Fruit fly (Drosophila melanogaster) whole organism, pupa: ENCODE results near the gene CG31787.

ENCODE experiments used
- CG10348 ChIP-seq: fragments of 200-800 bp; sonication (Bioruptor generic); IDR thresholded peaks from 2 replicates; pipeline ENCODE4 v1.3.6; 2022; ENCODE audit warnings: missing biosample characterization, missing genetic modification characterization
- CG12605 ChIP-seq: fragments of 200-800 bp; sonication (Bioruptor generic); IDR thresholded peaks from 2 replicates; pipeline ENCODE4 v1.3.6; 2022; ENCODE audit warnings: missing biosample characterization, missing genetic modification characterization
- CG13204 ChIP-seq: fragments of 200-800 bp; sonication (Bioruptor generic); optimal IDR thresholded peaks from 2 replicates; lab custom pipeline; 2018; ENCODE audit warnings: missing biosample characterization, mild to moderate bottlenecking, missing genetic modification characterization, moderate library complexity
- CG14655 ChIP-seq: fragments of 200-800 bp; sonication (Bioruptor generic); optimal IDR thresholded peaks from 3 replicates; lab custom pipeline; 2017; ENCODE audit warnings: mild to moderate bottlenecking, missing biosample characterization, missing genetic modification reagents, missing genetic modification characterization
- CG15710 ChIP-seq: fragments of 200-800 bp; sonication (Bioruptor generic); optimal IDR thresholded peaks from 2 replicates; lab custom pipeline; 2018; ENCODE audit warnings: missing biosample characterization, mild to moderate bottlenecking, missing genetic modification characterization, moderate library complexity
- CG17806 ChIP-seq: fragments of 200-800 bp; sonication (Bioruptor generic); optimal IDR thresholded peaks from 2 replicates; lab custom pipeline; 2018; ENCODE audit warnings: missing biosample characterization, mild to moderate bottlenecking, missing genetic modification characterization, moderate library complexity
- CG32121 ChIP-seq: fragments of 200-800 bp; sonication (Bioruptor generic); IDR thresholded peaks from 2 replicates; pipeline ENCODE4 v1.3.6; 2022; ENCODE audit warnings: missing biosample characterization, missing genetic modification characterization
- CG34367 ChIP-seq: fragments of 200-800 bp; sonication (Bioruptor generic); optimal IDR thresholded peaks from 2 replicates; lab custom pipeline; 2018; ENCODE audit warnings: missing biosample characterization, mild to moderate bottlenecking, missing genetic modification characterization
- CG4496 ChIP-seq: fragments of 200-800 bp; sonication (Bioruptor generic); IDR thresholded peaks from 3 replicates; pipeline ENCODE4 v1.3.6; 2022; ENCODE audit warnings: missing biosample characterization, missing genetic modification characterization
- CG8159 ChIP-seq: fragments of 200-800 bp; sonication (Bioruptor generic); optimal IDR thresholded peaks from 3 replicates; lab custom pipeline; 2018; ENCODE audit warnings: missing biosample characterization, mild to moderate bottlenecking, missing genetic modification characterization, moderate library complexity
- CG8301 ChIP-seq: fragments of 200-800 bp; sonication (Bioruptor generic); optimal IDR thresholded peaks from 2 replicates; lab custom pipeline; 2018; ENCODE audit warnings: missing biosample characterization, mild to moderate bottlenecking, missing genetic modification characterization
- CG9948 ChIP-seq: fragments of 200-800 bp; sonication (Bioruptor generic); optimal IDR thresholded peaks from 2 replicates; lab custom pipeline; 2018; ENCODE audit warnings: missing biosample characterization, mild to moderate bottlenecking, missing genetic modification characterization, moderate library complexity
- D1 ChIP-seq: fragments of 200-800 bp; sonication (Bioruptor generic); optimal IDR thresholded peaks from 2 replicates; lab custom pipeline; 2018; ENCODE audit warnings: missing biosample characterization, mild to moderate bottlenecking, missing genetic modification characterization, moderate library complexity
- EcR ChIP-seq: fragments of 200-800 bp; sonication (Bioruptor generic); optimal IDR thresholded peaks from 3 replicates; lab custom pipeline; 2019; ENCODE audit warnings: missing biosample characterization, missing genetic modification characterization, mild to moderate bottlenecking, moderate library complexity, missing genetic modification reagents
- Ets98B ChIP-seq: fragments of 200-800 bp; sonication (Bioruptor generic); IDR thresholded peaks from 2 replicates; pipeline ENCODE4 v1.3.6; 2022; ENCODE audit warnings: missing biosample characterization, missing genetic modification characterization
- Pif1A ChIP-seq: fragments of 200-800 bp; sonication (Bioruptor generic); optimal IDR thresholded peaks from 3 replicates; lab custom pipeline; 2016; ENCODE audit warnings: missing biosample characterization, missing genetic modification characterization
- Pif1B ChIP-seq: fragments of 200-800 bp; sonication (Bioruptor generic); optimal IDR thresholded peaks from 3 replicates; lab custom pipeline; 2016; ENCODE audit warnings: missing biosample characterization, missing genetic modification characterization
- Snoo ChIP-seq: fragments of 200-800 bp; sonication (Bioruptor generic); optimal IDR thresholded peaks from 3 replicates; lab custom pipeline; 2017; ENCODE audit warnings: missing biosample characterization, mild to moderate bottlenecking, missing genetic modification characterization, inconsistent platforms
- fd96Ca ChIP-seq: fragments of 200-800 bp; sonication (Bioruptor generic); IDR thresholded peaks from 3 replicates; pipeline ENCODE4 v1.3.6; 2022; ENCODE audit warnings: missing biosample characterization, missing genetic modification characterization
- gl ChIP-seq: fragments of 200-800 bp; sonication (Bioruptor generic); optimal IDR thresholded peaks from 2 replicates; lab custom pipeline; 2018; ENCODE audit warnings: missing biosample characterization, mild to moderate bottlenecking, missing genetic modification characterization
- rn ChIP-seq: fragments of 200-800 bp; sonication (Bioruptor generic); IDR thresholded peaks from 2 replicates; pipeline ENCODE4 v1.3.6; 2022; ENCODE audit warnings: missing biosample characterization, missing genetic modification characterization

The CG31787 gene

DNA sequence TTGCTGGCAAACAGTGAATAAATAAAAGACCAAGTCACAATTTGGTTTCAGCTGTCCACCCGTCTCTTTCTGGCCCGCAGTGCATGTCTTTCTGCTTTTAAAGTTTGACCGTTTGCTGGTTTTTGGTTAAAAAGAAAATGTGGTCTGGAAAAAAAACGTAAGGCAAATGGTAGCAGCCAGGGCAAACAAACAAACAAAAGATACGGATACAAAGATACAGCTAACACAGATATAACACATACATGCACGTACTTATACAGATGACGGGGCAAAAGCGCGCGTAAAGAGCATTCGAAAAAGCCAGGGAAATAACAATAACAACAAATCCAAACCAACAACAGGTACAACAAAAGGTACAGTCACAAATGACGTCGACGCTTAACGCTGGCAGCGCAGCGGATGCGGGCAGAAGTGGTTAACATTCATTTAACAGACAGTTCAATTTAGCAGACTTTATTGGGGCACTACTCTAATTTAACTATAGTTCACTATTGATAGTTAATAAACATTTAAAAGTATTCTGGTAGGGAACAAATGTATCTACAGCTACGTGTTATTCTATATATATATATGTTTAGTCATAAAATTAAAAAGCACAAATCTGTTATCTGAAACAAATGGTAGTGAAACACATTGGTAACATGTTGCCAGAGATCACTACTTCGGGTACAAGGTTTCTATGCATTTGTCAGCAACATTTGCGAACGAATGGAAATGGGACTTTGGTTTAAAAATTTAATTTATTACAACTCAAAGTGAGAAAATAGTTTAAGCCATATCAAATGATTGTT is 28.6 kb upstream of the CG31787 start:
- TF ChIP-seq Snoo (tag; lab: Kevin White, UChicago) (no peak), CG9948 (tag; lab: Kevin White, UChicago) (no peak), CG8301 (no peak), gl (tag; lab: Kevin White, UChicago) (no peak), fd96Ca (GFP tag; lab: Robert Waterston, UW) (peak; percentile 56; the same call in 1 of the 3 replicates), CG8159 (tag; lab: Kevin White, UChicago) (no peak), CG13204 (GFP tag; lab: Kevin White, UChicago) (no peak), CG12605 (GFP tag; lab: Robert Waterston, UW) (peak; percentile 40; the same call in 1 of the 2 replicates), rn (GFP tag; lab: Robert Waterston, UW) (no peak), CG32121 (no peak), D1 (tag; lab: Kevin White, UChicago) (no peak), CG14655 (GFP tag; lab: Kevin White, UChicago) (no peak), CG4496 (GFP tag; lab: Robert Waterston, UW) (no peak), Pif1A (GFP tag; lab: Kevin White, UChicago) (no peak), CG34367 (tag; lab: Kevin White, UChicago) (no peak), Ets98B (GFP tag; lab: Robert Waterston, UW) (0 out of 2 replicates have a peak, but pooled peaks have one; percentile 29), CG15710 (tag; lab: Kevin White, UChicago) (no peak), EcR (peak; percentile 27), CG17806 (tag; lab: Kevin White, UChicago) (no peak), CG10348 (GFP tag; lab: Robert Waterston, UW) (no peak), Pif1B (GFP tag; lab: Kevin White, UChicago) (no peak)

DNA sequence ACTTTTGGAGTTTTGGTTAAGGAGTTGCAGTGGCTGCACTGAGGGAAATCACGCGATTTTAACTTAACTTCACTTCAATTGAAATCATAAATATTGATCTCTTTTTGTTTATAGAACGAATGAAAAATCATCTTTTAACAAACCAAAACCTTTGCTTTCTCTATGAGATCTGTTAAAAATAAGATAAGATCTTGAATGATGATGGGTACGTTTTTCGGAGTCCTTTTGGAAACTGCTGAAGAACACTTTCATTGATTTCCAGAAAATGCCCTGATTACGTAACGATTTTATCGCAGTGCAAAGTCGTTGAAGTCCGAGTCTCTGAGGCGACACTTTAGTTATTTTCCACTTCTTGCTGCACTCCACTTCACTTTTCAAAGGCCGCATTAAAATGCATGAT is 26.8 kb upstream of the CG31787 start:
- TF ChIP-seq CG13204 (GFP tag; lab: Kevin White, UChicago), result peak; percentile 51
- peak; percentile 94 for TF ChIP-seq CG17806 (tag; lab: Kevin White, UChicago)
- TF ChIP-seq gl (tag; lab: Kevin White, UChicago), result peak; percentile 73
- peak; percentile 27; the same call in 1 of the 2 replicates for TF ChIP-seq CG12605 (GFP tag; lab: Robert Waterston, UW)
- no peak for TF ChIP-seq CG10348 (GFP tag; lab: Robert Waterston, UW)
- TF ChIP-seq fd96Ca (GFP tag; lab: Robert Waterston, UW), result peak; percentile 41; the same call in 2 of the 3 replicates
- TF ChIP-seq CG9948 (tag; lab: Kevin White, UChicago), result peak; percentile 96
- TF ChIP-seq rn (GFP tag; lab: Robert Waterston, UW), result peak; percentile 30; the same call in 1 of the 2 replicates
- no peak for TF ChIP-seq EcR
- peak; percentile 83 for TF ChIP-seq Pif1A (GFP tag; lab: Kevin White, UChicago)
- TF ChIP-seq CG8301, result peak; percentile 80
- peak; percentile 35; the same call in 1 of the 3 replicates for TF ChIP-seq CG4496 (GFP tag; lab: Robert Waterston, UW)
- no peak for TF ChIP-seq Ets98B (GFP tag; lab: Robert Waterston, UW)
- peak; percentile 81 for TF ChIP-seq Pif1B (GFP tag; lab: Kevin White, UChicago)
- TF ChIP-seq CG8159 (tag; lab: Kevin White, UChicago), result peak; percentile 94
- TF ChIP-seq D1 (tag; lab: Kevin White, UChicago), result peak; percentile 72
- TF ChIP-seq Snoo (tag; lab: Kevin White, UChicago), result peak; percentile 86
- peak; percentile 90 for TF ChIP-seq CG34367 (tag; lab: Kevin White, UChicago)
- TF ChIP-seq CG14655 (GFP tag; lab: Kevin White, UChicago), result peak; percentile 92
- 0 out of 2 replicates have a peak, but pooled peaks have one; percentile 60 for TF ChIP-seq CG32121
- TF ChIP-seq CG15710 (tag; lab: Kevin White, UChicago), result peak; percentile 91

DNA sequence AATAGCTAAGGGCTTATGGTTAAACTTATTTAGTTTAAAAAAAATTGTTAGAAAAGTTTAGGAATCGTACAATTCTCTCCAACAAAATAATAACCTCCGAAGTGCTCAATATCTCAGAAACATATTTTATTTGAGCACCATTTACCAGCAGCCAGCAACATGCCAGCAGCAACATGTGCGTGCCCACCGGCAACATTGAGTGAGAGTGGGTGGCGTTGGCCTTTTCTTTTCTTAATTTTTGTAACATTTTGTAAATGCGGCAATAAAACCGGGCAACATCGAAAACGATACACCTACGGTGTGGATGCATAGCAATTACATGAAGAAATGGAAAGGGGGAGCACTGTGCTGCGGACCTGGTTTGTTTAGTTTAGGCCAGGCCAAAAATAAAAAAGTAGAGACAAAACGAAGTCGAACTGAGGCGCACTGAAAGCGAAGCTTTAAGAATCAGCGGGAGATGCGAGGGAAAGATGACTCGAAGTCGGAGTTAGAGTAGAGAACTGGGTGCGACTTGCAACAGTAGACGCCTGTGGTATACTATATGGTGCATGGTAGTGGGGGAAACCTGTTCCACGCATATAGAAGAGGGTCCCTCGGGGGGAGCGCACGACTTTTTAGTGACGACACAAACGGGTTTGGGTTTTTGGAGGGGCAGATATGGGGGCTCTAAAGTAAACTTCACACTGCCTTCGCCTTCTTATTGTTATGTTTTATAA is 26.2 kb upstream of the CG31787 start:
- TF ChIP-seq CG34367 (tag; lab: Kevin White, UChicago), result no peak
- peak; percentile 9 for TF ChIP-seq gl (tag; lab: Kevin White, UChicago)
- no peak for TF ChIP-seq CG14655 (GFP tag; lab: Kevin White, UChicago)
- TF ChIP-seq EcR, result peak; percentile 36

DNA sequence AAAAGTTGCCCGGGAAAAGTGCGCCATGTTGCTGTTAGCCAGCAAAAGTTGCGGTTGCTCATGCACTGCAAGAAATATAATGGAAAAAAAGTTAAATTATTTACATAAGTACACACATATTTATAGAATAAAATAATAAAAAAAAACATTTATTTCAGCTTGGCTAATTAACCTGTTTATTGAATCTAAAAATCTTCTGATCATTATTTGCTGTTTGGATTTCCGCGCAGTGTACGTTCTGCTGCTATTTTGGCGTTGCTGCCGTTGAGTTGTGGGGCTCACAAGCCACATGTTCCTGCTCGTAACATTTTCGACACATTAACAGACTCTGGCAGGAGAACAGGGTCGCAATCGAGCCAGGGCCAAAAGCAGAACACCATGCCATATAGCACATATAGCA is 25.0 kb upstream of the CG31787 start:
- TF ChIP-seq CG32121 (peak; percentile 77), CG14655 (GFP tag; lab: Kevin White, UChicago) (peak; percentile 90), Pif1B (GFP tag; lab: Kevin White, UChicago) (peak; percentile 74), CG12605 (GFP tag; lab: Robert Waterston, UW) (peak; percentile 76; the same call in 1 of the 2 replicates), EcR (no peak), D1 (tag; lab: Kevin White, UChicago) (peak; percentile 62), Ets98B (GFP tag; lab: Robert Waterston, UW) (peak; percentile 77), CG34367 (tag; lab: Kevin White, UChicago) (peak; percentile 75), fd96Ca (GFP tag; lab: Robert Waterston, UW) (peak; percentile 78), Snoo (tag; lab: Kevin White, UChicago) (peak; percentile 72), CG13204 (GFP tag; lab: Kevin White, UChicago) (peak; percentile 48), CG8301 (peak; percentile 84), CG10348 (GFP tag; lab: Robert Waterston, UW) (no peak), CG8159 (tag; lab: Kevin White, UChicago) (peak; percentile 86), Pif1A (GFP tag; lab: Kevin White, UChicago) (peak; percentile 74), CG9948 (tag; lab: Kevin White, UChicago) (peak; percentile 88), CG15710 (tag; lab: Kevin White, UChicago) (peak; percentile 83), rn (GFP tag; lab: Robert Waterston, UW) (peak; percentile 42; the same call in 1 of the 2 replicates), CG17806 (tag; lab: Kevin White, UChicago) (peak; percentile 85), CG4496 (GFP tag; lab: Robert Waterston, UW) (peak; percentile 85), gl (tag; lab: Kevin White, UChicago) (peak; percentile 59)
